Worm (Caenorhabditis elegans): ENCODE results near the gene pes-23.
A peak's percentile ranks its signal among the peaks of the same experiment; 100 is the strongest.

The pes-23 gene

ce11 chrX:6899848-6900247, 1.3 kb upstream of the pes-23 start, which contains the start of gene F14B8.4:
Gene F14B8.4, minus strand, starts transcription at chrX:6899948.
- TF ChIP-seq nhr-80 (tag; optimal IDR thresholded peaks at IDR 0.05) (no peak), xnd-1 (tag; optimal IDR thresholded peaks at IDR 0.05) (no peak), aptf-3 (GFP tag; IDR thresholded peaks at IDR 0.05) (no peak), ceh-79 (tag; optimal IDR thresholded peaks at IDR 0.05) (no peak), madf-10 (tag; optimal IDR thresholded peaks at IDR 0.05) (no peak), snpc-1.1 (tag; optimal IDR thresholded peaks at IDR 0.05; ENCODE audit: insufficient read depth) (no peak), bed-2 (GFP tag; IDR thresholded peaks at IDR 0.05) (no peak), repo-1 (tag; optimal IDR thresholded peaks at IDR 0.05) (no peak), T26A5.8 (tag; optimal IDR thresholded peaks at IDR 0.05) (no peak), tlf-1 (GFP tag; optimal IDR thresholded peaks at IDR 0.05) (no peak), him-1 (tag; optimal IDR thresholded peaks at IDR 0.05) (no peak), ZK185.1 (tag; optimal IDR thresholded peaks at IDR 0.05; ENCODE audit: poor library complexity, severe bottlenecking) (no peak), nhr-27 (tag; optimal IDR thresholded peaks at IDR 0.05) (no peak), lsl-1 (GFP tag; optimal IDR thresholded peaks at IDR 0.05) (no peak), Y67H2A.10 (GFP tag; conservative IDR thresholded peaks at IDR 0.05) (no peak), Y95B8A.8 (GFP tag; IDR thresholded peaks at IDR 0.05) (no peak), ztf-22 (GFP tag; optimal IDR thresholded peaks at IDR 0.05) (no peak), hlh-26 (GFP tag; conservative IDR thresholded peaks at IDR 0.05) (no peak), ama-1 (optimal IDR thresholded peaks at IDR 0.05) (no peak), ama-1 (GFP tag; optimal IDR thresholded peaks at IDR 0.05) (no peak)

ce11 chrX:6902958-6903357, 1.8 kb downstream of the pes-23 start:
- TF ChIP-seq lsy-27 (tag; optimal IDR thresholded peaks at IDR 0.05; ENCODE audit: borderline replicate concordance, insufficient read depth) (no peak), sea-2 (GFP tag; IDR thresholded peaks at IDR 0.05) (no peak), ceh-100 (GFP tag; IDR thresholded peaks at IDR 0.05) (peak; percentile 59), lin-40 (tag; optimal IDR thresholded peaks at IDR 0.05) (peak; percentile 68), madf-10 (tag; optimal IDR thresholded peaks at IDR 0.05) (peak; percentile 49), ekl-4 (GFP tag; IDR thresholded peaks at IDR 0.05) (peak; percentile 65; the same call in 1 of the 2 replicates), Y67H2A.10 (GFP tag; conservative IDR thresholded peaks at IDR 0.05) (no peak), dox-1 (GFP tag; IDR thresholded peaks at IDR 0.05) (peak; percentile 88), unc-62 (GFP tag; optimal IDR thresholded peaks at IDR 0.05) (no peak), pbrm-1 (GFP tag; IDR thresholded peaks at IDR 0.05) (peak; percentile 85), ztf-3 (GFP tag; optimal IDR thresholded peaks at IDR 0.05) (peak; percentile 28), nhr-120 (GFP tag; IDR thresholded peaks at IDR 0.05) (no peak), madf-6 (GFP tag; IDR thresholded peaks at IDR 0.05) (no peak), dpl-1 (GFP tag; optimal IDR thresholded peaks at IDR 0.05) (no peak), lsl-1 (GFP tag; optimal IDR thresholded peaks at IDR 0.05) (no peak), mel-28 (tag; optimal IDR thresholded peaks at IDR 0.05; ENCODE audit: borderline replicate concordance) (no peak), F49E8.2 (tag; optimal IDR thresholded peaks at IDR 0.05; ENCODE audit: insufficient read depth) (no peak), F10E7.11 (tag; optimal IDR thresholded peaks at IDR 0.05) (no peak), F37B4.10 (GFP tag; IDR thresholded peaks at IDR 0.05) (no peak), somi-1 (GFP tag; optimal IDR thresholded peaks at IDR 0.05) (peak; percentile 47), Y95B8A.8 (GFP tag; IDR thresholded peaks at IDR 0.05) (no peak), hmg-20 (GFP tag; IDR thresholded peaks at IDR 0.05) (peak; percentile 56; the same call in 1 of the 2 replicates), C17E4.6 (GFP tag; IDR thresholded peaks at IDR 0.05) (no peak), atf-7 (tag; optimal IDR thresholded peaks at IDR 0.05) (no peak), xnd-1 (tag; optimal IDR thresholded peaks at IDR 0.05) (no peak), madf-8 (GFP tag; conservative IDR thresholded peaks at IDR 0.05) (no peak), tbp1 (GFP tag; optimal IDR thresholded peaks at IDR 0.05) (peak; percentile 95), nfya-1 (tag; optimal IDR thresholded peaks at IDR 0.05; ENCODE audit: borderline replicate concordance, insufficient read depth) (no peak), madf-3 (GFP tag; IDR thresholded peaks at IDR 0.05) (0 out of 2 replicates have a peak, but pooled peaks have one; percentile 58), pha-4 (tag; optimal IDR thresholded peaks at IDR 0.05) (no peak), F39B2.1 (GFP tag; IDR thresholded peaks at IDR 0.05) (no peak), athp-1 (tag; optimal IDR thresholded peaks at IDR 0.05) (no peak), aptf-2 (GFP tag; conservative IDR thresholded peaks at IDR 0.05) (no peak)
